Worm (Caenorhabditis elegans) whole organism, L1 larva: ENCODE measurements around the gene lgc-19.

Experiments used
- C16A3.4 ChIP-seq: fragments of 150-350 bp; optimal IDR thresholded peaks from 2 replicates; lab custom pipeline; 2014; ENCODE audit warnings: missing biosample characterization, missing genetic modification characterization
- C34B4.2 ChIP-seq: sonication (generic microtip); optimal IDR thresholded peaks from 2 replicates; lab custom pipeline; 2017; ENCODE audit warnings: mild to moderate bottlenecking, missing genetic modification characterization, missing compliant biosample characterization
- F16B12.6 ChIP-seq: fragments of 150-350 bp; optimal IDR thresholded peaks from 2 replicates; lab custom pipeline; 2014; ENCODE audit warnings: missing biosample characterization, missing genetic modification characterization
- Y116A8C.19 ChIP-seq: sonication (generic microtip); optimal IDR thresholded peaks from 2 replicates; lab custom pipeline; 2016; ENCODE audit warnings: missing compliant biosample characterization, missing genetic modification characterization, borderline replicate concordance
- aha-1 ChIP-seq: fragments of 150-350 bp; optimal IDR thresholded peaks from 2 replicates; lab custom pipeline; 2014; ENCODE audit warnings: missing biosample characterization, missing genetic modification characterization
- ama-1 ChIP-seq: fragments of 150-350 bp; optimal IDR thresholded peaks from 2 replicates; lab custom pipeline; 2014
- ces-1 ChIP-seq: fragments of 150-350 bp; optimal IDR thresholded peaks from 2 replicates; lab custom pipeline; 2014; ENCODE audit warnings: missing biosample characterization, missing genetic modification reagents, missing genetic modification characterization
- dpl-1 ChIP-seq, 3 experiments: fragments of 150-350 bp in 2 of 3; sonication (generic microtip) in 1 of 3; optimal IDR thresholded peaks; 2 replicates each; lab custom pipeline; 2014 to 2017; ENCODE audit warnings: missing biosample characterization in 3 of 3, missing genetic modification characterization in 3 of 3, missing genetic modification reagents in 3 of 3
- elt-2 ChIP-seq: sonication (generic microtip); optimal IDR thresholded peaks from 2 replicates; lab custom pipeline; 2016; ENCODE audit warnings: missing genetic modification characterization, mild to moderate bottlenecking, inconsistent platforms, missing compliant biosample characterization, missing genetic modification reagents
- ets-5 ChIP-seq: fragments of 200-800 bp; sonication (Bioruptor generic); IDR thresholded peaks from 2 replicates; pipeline ENCODE4 v1.3.6; 2022; ENCODE audit warnings: missing genetic modification characterization, missing compliant biosample characterization
- fkh-10 ChIP-seq: sonication (generic microtip); optimal IDR thresholded peaks from 2 replicates; lab custom pipeline; 2017; ENCODE audit warnings: missing biosample characterization, missing genetic modification reagents, missing genetic modification characterization
- fkh-8 ChIP-seq: sonication (generic microtip); optimal IDR thresholded peaks from 2 replicates; lab custom pipeline; 2016; ENCODE audit warnings: mild to moderate bottlenecking, missing genetic modification characterization, missing compliant biosample characterization
- fos-1 ChIP-seq: fragments of 150-350 bp; optimal IDR thresholded peaks from 2 replicates; lab custom pipeline; 2014; ENCODE audit warnings: missing biosample characterization, missing genetic modification characterization
- hlh-17 ChIP-seq: fragments of 200-800 bp; sonication (Bioruptor generic); optimal IDR thresholded peaks from 2 replicates; lab custom pipeline; 2018; ENCODE audit warnings: missing genetic modification characterization, mild to moderate bottlenecking, missing compliant biosample characterization, moderate library complexity, borderline replicate concordance
- lin-13 ChIP-seq: fragments of 150-350 bp; optimal IDR thresholded peaks from 2 replicates; lab custom pipeline; 2014; ENCODE audit warnings: missing biosample characterization, missing genetic modification reagents, missing genetic modification characterization
- lin-35 ChIP-seq, 2 experiments: fragments of 150-350 bp; optimal IDR thresholded peaks; 2 replicates each; lab custom pipeline; 2014; ENCODE audit warnings: missing biosample characterization in 2 of 2, missing genetic modification characterization in 2 of 2, missing genetic modification reagents in 2 of 2
- lsy-2 ChIP-seq, 2 experiments: fragments of 150-350 bp; optimal IDR thresholded peaks; 2 replicates each; lab custom pipeline; 2014; ENCODE audit warnings: missing biosample characterization in 2 of 2, missing genetic modification characterization in 2 of 2
- nhr-28 ChIP-seq: fragments of 150-350 bp; optimal IDR thresholded peaks from 2 replicates; lab custom pipeline; 2014; ENCODE audit warnings: missing biosample characterization, missing genetic modification characterization
- nhr-47 ChIP-seq: sonication (generic microtip); optimal IDR thresholded peaks from 2 replicates; lab custom pipeline; 2016; ENCODE audit warnings: mild to moderate bottlenecking, missing genetic modification characterization, moderate library complexity, missing compliant biosample characterization
- nhr-71 ChIP-seq: sonication (generic microtip); optimal IDR thresholded peaks from 2 replicates; lab custom pipeline; 2016; ENCODE audit warnings: mild to moderate bottlenecking, missing genetic modification characterization, moderate library complexity, missing compliant biosample characterization
- nhr-76 ChIP-seq: sonication (generic microtip); optimal IDR thresholded peaks from 2 replicates; lab custom pipeline; 2017; ENCODE audit warnings: missing biosample characterization, missing genetic modification characterization
- nhr-77 ChIP-seq: fragments of 150-350 bp; optimal IDR thresholded peaks from 2 replicates; lab custom pipeline; 2014; ENCODE audit warnings: missing biosample characterization, missing genetic modification characterization
- nhr-85 ChIP-seq: sonication (generic microtip); peaks from one replicate; lab custom pipeline; 2016; ENCODE audit warnings: missing genetic modification characterization, inconsistent platforms, missing compliant biosample characterization
- pag-3 ChIP-seq: sonication (generic microtip); optimal IDR thresholded peaks from 2 replicates; lab custom pipeline; 2017; ENCODE audit warnings: missing genetic modification characterization, mild to moderate bottlenecking, missing compliant biosample characterization, antibody characterized with exemption, borderline replicate concordance; ENCODE audit not compliant: insufficient read depth
- pax-3 ChIP-seq: fragments of 200-800 bp; sonication (Bioruptor generic); optimal IDR thresholded peaks from 2 replicates; lab custom pipeline; 2018; ENCODE audit warnings: mild to moderate bottlenecking, missing genetic modification characterization, moderate library complexity, missing compliant biosample characterization
- pqm-1 ChIP-seq: sonication (generic microtip); optimal IDR thresholded peaks from 3 replicates; lab custom pipeline; 2017; ENCODE audit warnings: missing biosample characterization, missing genetic modification characterization
- snpc-4 ChIP-seq: fragments of 150-350 bp; optimal IDR thresholded peaks from 2 replicates; lab custom pipeline; 2014; ENCODE audit warnings: missing biosample characterization, missing genetic modification characterization
- sptf-1 ChIP-seq: fragments of 150-350 bp; optimal IDR thresholded peaks from 2 replicates; lab custom pipeline; 2014; ENCODE audit warnings: missing biosample characterization, missing genetic modification characterization
- sup-37 ChIP-seq: fragments of 200-800 bp; sonication (Bioruptor generic); optimal IDR thresholded peaks from 2 replicates; lab custom pipeline; 2018; ENCODE audit warnings: mild to moderate bottlenecking, missing genetic modification characterization, missing compliant biosample characterization
- tbx-2 ChIP-seq: sonication (generic microtip); optimal IDR thresholded peaks from 2 replicates; lab custom pipeline; 2016; ENCODE audit warnings: missing genetic modification characterization, missing compliant biosample characterization
- unc-130 ChIP-seq: fragments of 150-350 bp; optimal IDR thresholded peaks from 2 replicates; lab custom pipeline; 2017; ENCODE audit warnings: missing biosample characterization, missing genetic modification characterization, inconsistent platforms
- unc-62 ChIP-seq: fragments of 150-350 bp; optimal IDR thresholded peaks from 2 replicates; lab custom pipeline; 2014; ENCODE audit warnings: missing biosample characterization, missing genetic modification reagents, missing genetic modification characterization
- xbp-1 ChIP-seq: sonication (generic microtip); optimal IDR thresholded peaks from 2 replicates; lab custom pipeline; 2016; ENCODE audit warnings: missing genetic modification characterization, missing compliant biosample characterization
- ztf-11 ChIP-seq, 2 experiments: sonication (generic microtip); optimal IDR thresholded peaks; 2 replicates each; lab custom pipeline; 2016 to 2017; ENCODE audit warnings: missing genetic modification characterization in 2 of 2, missing biosample characterization in 1 of 2, missing compliant biosample characterization in 1 of 2

lgc-19 gene

ce11 chrIV:15955349-15955748 lies 7.2 kb downstream of the lgc-19 start:
- TF ChIP-seq nhr-76 (tag; lab: Kevin White, UChicago), result no peak

ce11 chrIV:15953689-15954088 lies 8.8 kb downstream of the lgc-19 start:
- TF ChIP-seq pqm-1 (tag; lab: Kevin White, UChicago), result no peak
- no peak for TF ChIP-seq snpc-4 (tag; lab: Kevin White, UChicago)
- no peak for TF ChIP-seq fkh-10 (GFP tag; lab: Kevin White, UChicago)
- no peak for TF ChIP-seq nhr-85
- TF ChIP-seq hlh-17, result no peak
- no peak for TF ChIP-seq sup-37 (GFP tag; lab: Kevin White, UChicago)
- TF ChIP-seq lin-13 (GFP tag; lab: Kevin White, UChicago), result no peak
- no peak for TF ChIP-seq unc-62 (GFP tag; lab: Kevin White, UChicago)
- no peak for TF ChIP-seq tbx-2 (tag; lab: Kevin White, UChicago)

- peak; percentile 10 for TF ChIP-seq elt-2
- no peak for TF ChIP-seq sptf-1
- no peak for TF ChIP-seq unc-62 (GFP tag; lab: Kevin White, UChicago)
These were observed 10.9 kb downstream of the lgc-19 start, which contains the start of gene Y105C5B.15 for ce11 chrIV:15951640-15952039. Gene Y105C5B.15 (plus strand): TSS chrIV:15951936.

- no peak for TF ChIP-seq C34B4.2 (tag; lab: Kevin White, UChicago)
- TF ChIP-seq fkh-8 (tag; lab: Kevin White, UChicago), result no peak
- no peak for TF ChIP-seq ets-5 (GFP tag; lab: Robert Waterston, UW)
- TF ChIP-seq F16B12.6 (tag; lab: Kevin White, UChicago), result no peak
- TF ChIP-seq pax-3, result no peak
- TF ChIP-seq sup-37 (GFP tag; lab: Kevin White, UChicago), result no peak
- TF ChIP-seq Y116A8C.19 (tag; lab: Kevin White, UChicago), result no peak
- no peak for TF ChIP-seq lsy-2 (tag; optimal IDR thresholded peaks at IDR 0.05; lab: Kevin White, UChicago)
- TF ChIP-seq nhr-77 (tag; lab: Kevin White, UChicago), result no peak
- TF ChIP-seq fos-1 (tag; lab: Kevin White, UChicago), result no peak
- no peak for TF ChIP-seq nhr-71 (tag; lab: Kevin White, UChicago)
- TF ChIP-seq unc-130 (tag; lab: Kevin White, UChicago), result no peak
- no peak for TF ChIP-seq ama-1 (lab: Kevin White, UChicago)
These were observed 11.5 kb downstream of the lgc-19 start, which contains the start of gene ifas-3 for ce11 chrIV:15950838-15951581. Gene ifas-3 (minus strand): TSS chrIV:15950888.

ce11 chrIV:15949995-15950394 lies 12.5 kb downstream of the lgc-19 start:
- TF ChIP-seq ztf-11 (tag; optimal IDR thresholded peaks at IDR 0.05; lab: Kevin White, UChicago) (no peak), lin-35 (GFP tag; optimal IDR thresholded peaks at IDR 0.05; lab: Kevin White, UChicago) (no peak), nhr-28 (no peak), sptf-1 (no peak), C16A3.4 (no peak), sup-37 (GFP tag; lab: Kevin White, UChicago) (no peak), aha-1 (tag; lab: Kevin White, UChicago) (no peak), pag-3 (no peak), nhr-47 (tag; lab: Kevin White, UChicago) (no peak), ces-1 (GFP tag; lab: Kevin White, UChicago) (no peak), dpl-1 (GFP tag; optimal IDR thresholded peaks at IDR 0.05; lab: Kevin White, UChicago) (no peak), xbp-1 (tag; lab: Kevin White, UChicago) (no peak)
